Fruit fly (Drosophila melanogaster) whole organism, embryonic: ENCODE data around the gene Sec10.

Source experiments
- Adf1 ChIP-seq: fragments of 200-800 bp; sonication (Bioruptor generic); IDR thresholded peaks from 2 replicates; pipeline ENCODE4 v1.3.6; 2022; ENCODE audit warnings: missing biosample characterization, missing genetic modification characterization
- Antp ChIP-seq: fragments of 200-800 bp; sonication (Bioruptor generic); optimal IDR thresholded peaks from 3 replicates; lab custom pipeline; 2016; ENCODE audit warnings: missing biosample characterization, missing genetic modification characterization
- Bdp1 ChIP-seq: fragments of 200-800 bp; sonication (Bioruptor generic); optimal IDR thresholded peaks from 3 replicates; lab custom pipeline; 2016; ENCODE audit warnings: missing biosample characterization, missing genetic modification characterization
- CG1024 ChIP-seq: fragments of 200-800 bp; sonication (Bioruptor generic); IDR thresholded peaks from 2 replicates; pipeline ENCODE4 v1.3.6; 2022; ENCODE audit warnings: missing biosample characterization, missing genetic modification characterization
- CG10321 ChIP-seq: fragments of 200-800 bp; sonication (Bioruptor generic); IDR thresholded peaks from 2 replicates; pipeline ENCODE4 v1.3.6; 2022; ENCODE audit warnings: missing biosample characterization, missing genetic modification characterization
- CG10366 ChIP-seq: fragments of 200-800 bp; sonication (Bioruptor generic); IDR thresholded peaks from 2 replicates; pipeline ENCODE4 v1.3.6; 2022; ENCODE audit warnings: missing biosample characterization, missing genetic modification characterization
- CG10565 ChIP-seq: fragments of 200-800 bp; sonication (Bioruptor generic); optimal IDR thresholded peaks from 3 replicates; lab custom pipeline; 2016; ENCODE audit warnings: missing biosample characterization, mild to moderate bottlenecking, missing genetic modification characterization
- CG12659 ChIP-seq: fragments of 200-800 bp; sonication (Bioruptor generic); optimal IDR thresholded peaks from 3 replicates; lab custom pipeline; 2017; ENCODE audit warnings: mild to moderate bottlenecking, missing biosample characterization, missing genetic modification reagents, missing genetic modification characterization
- CG13775 ChIP-seq: fragments of 200-800 bp; sonication (Bioruptor generic); optimal IDR thresholded peaks from 3 replicates; lab custom pipeline; 2017; ENCODE audit warnings: missing biosample characterization, mild to moderate bottlenecking, missing genetic modification characterization
- CG14667 ChIP-seq: fragments of 200-800 bp; sonication (Bioruptor generic); IDR thresholded peaks from 2 replicates; pipeline ENCODE4 v1.3.6; 2022; ENCODE audit warnings: missing biosample characterization, missing genetic modification characterization
- CG2889 ChIP-seq: fragments of 200-800 bp; sonication (Bioruptor generic); IDR thresholded peaks from 3 replicates; pipeline ENCODE4 v1.3.6; 2022; ENCODE audit warnings: missing biosample characterization, missing genetic modification characterization
- CG4424 ChIP-seq: fragments of 200-800 bp; sonication (Bioruptor generic); optimal IDR thresholded peaks from 3 replicates; lab custom pipeline; 2016; ENCODE audit warnings: missing biosample characterization, missing genetic modification characterization
- CG6765 ChIP-seq: fragments of 200-800 bp; sonication (Bioruptor generic); optimal IDR thresholded peaks from 3 replicates; lab custom pipeline; 2017; ENCODE audit warnings: missing biosample characterization, mild to moderate bottlenecking, missing genetic modification characterization
- CG7556 ChIP-seq: fragments of 200-800 bp; sonication (Bioruptor generic); optimal IDR thresholded peaks from 2 replicates; lab custom pipeline; 2017; ENCODE audit warnings: missing biosample characterization, mild to moderate bottlenecking, missing genetic modification characterization
- CG8924 ChIP-seq: fragments of 200-800 bp; optimal IDR thresholded peaks from 3 replicates; lab custom pipeline; 2019; ENCODE audit warnings: missing biosample characterization, mild to moderate bottlenecking, missing genetic modification characterization, moderate library complexity
- CG8944 ChIP-seq: fragments of 200-800 bp; sonication (Bioruptor generic); optimal IDR thresholded peaks from 3 replicates; lab custom pipeline; 2016; ENCODE audit warnings: missing biosample characterization, missing genetic modification characterization
- CG9437 ChIP-seq: fragments of 200-800 bp; sonication (Bioruptor generic); optimal IDR thresholded peaks from 2 replicates; lab custom pipeline; 2018; ENCODE audit warnings: missing biosample characterization, mild to moderate bottlenecking, missing genetic modification characterization
- Dip2 ChIP-seq: fragments of 200-800 bp; sonication (Bioruptor generic); IDR thresholded peaks from 2 replicates; pipeline ENCODE4 v1.3.6; 2022; ENCODE audit warnings: missing biosample characterization, missing genetic modification characterization
- GATAe ChIP-seq: fragments of 200-800 bp; sonication (Bioruptor generic); conservative IDR thresholded peaks from 2 replicates; pipeline ENCODE4 v1.3.6; 2022; ENCODE audit warnings: missing biosample characterization, missing genetic modification characterization
- Hr78 ChIP-seq, 2 experiments: fragments of 200-800 bp in 1 of 2; fragments of >200 bp in 1 of 2; sonication (Bioruptor generic) in 1 of 2; optimal IDR thresholded peaks; 2 replicates each; lab custom pipeline; 2017 to 2019; ENCODE audit warnings: missing biosample characterization in 2 of 2, missing genetic modification characterization in 2 of 2, mild to moderate bottlenecking in 1 of 2, moderate library complexity in 1 of 2
- MBD-R2 ChIP-seq: fragments of 200-800 bp; sonication (Bioruptor generic); IDR thresholded peaks from 2 replicates; pipeline ENCODE4 v1.3.6; 2022; ENCODE audit warnings: missing biosample characterization, missing genetic modification characterization
- Max ChIP-seq: fragments of 200-800 bp; sonication (Bioruptor generic); optimal IDR thresholded peaks from 2 replicates; lab custom pipeline; 2016; ENCODE audit warnings: missing biosample characterization, mild to moderate bottlenecking, missing genetic modification characterization
- Med ChIP-seq: fragments of 200-800 bp; sonication (Bioruptor generic); peaks from one replicate; lab custom pipeline; 2016; ENCODE audit warnings: missing biosample characterization, missing genetic modification characterization, mild to moderate bottlenecking, inconsistent platforms, moderate library complexity
- Nf-YB ChIP-seq: fragments of 200-800 bp; sonication (Bioruptor generic); optimal IDR thresholded peaks from 3 replicates; lab custom pipeline; 2019; ENCODE audit warnings: missing biosample characterization, mild to moderate bottlenecking, missing genetic modification characterization, moderate library complexity
- Ravus ChIP-seq: fragments of 200-800 bp; sonication (Bioruptor generic); IDR thresholded peaks from 2 replicates; pipeline ENCODE4 v1.3.6; 2022; ENCODE audit warnings: missing biosample characterization, missing genetic modification characterization
- bab2 ChIP-seq: fragments of 200-800 bp; sonication (Bioruptor generic); optimal IDR thresholded peaks from 2 replicates; lab custom pipeline; 2016; ENCODE audit warnings: missing biosample characterization, missing genetic modification characterization
- bowl ChIP-seq: fragments of 200-800 bp; sonication (Bioruptor generic); IDR thresholded peaks from 2 replicates; pipeline ENCODE4 v1.3.6; 2022; ENCODE audit warnings: missing biosample characterization, missing genetic modification characterization
- bsh ChIP-seq, 2 experiments: fragments of 200-800 bp; sonication (Bioruptor generic); optimal IDR thresholded peaks; 2 replicates each; lab custom pipeline; 2017 to 2018; ENCODE audit warnings: mild to moderate bottlenecking in 2 of 2, missing biosample characterization in 2 of 2, missing genetic modification characterization in 2 of 2, moderate library complexity in 1 of 2
- chif ChIP-seq, 2 experiments: fragments of 200-800 bp; sonication (Bioruptor generic); optimal IDR thresholded peaks; 3 replicates each; lab custom pipeline; 2016; ENCODE audit warnings: missing biosample characterization in 2 of 2, missing genetic modification characterization in 2 of 2
- croc ChIP-seq: fragments of 200-800 bp; sonication (Bioruptor generic); conservative IDR thresholded peaks from 3 replicates; pipeline ENCODE4 v1.3.6; 2022; ENCODE audit warnings: missing biosample characterization, missing genetic modification characterization
- cwo ChIP-seq: fragments of 200-800 bp; sonication (Bioruptor generic); optimal IDR thresholded peaks from 3 replicates; lab custom pipeline; 2017; ENCODE audit warnings: missing biosample characterization, missing genetic modification characterization, mild to moderate bottlenecking, moderate library complexity, missing genetic modification reagents
- fd102C ChIP-seq: fragments of 200-800 bp; sonication (Bioruptor generic); optimal IDR thresholded peaks from 2 replicates; lab custom pipeline; 2018; ENCODE audit warnings: missing biosample characterization, mild to moderate bottlenecking, missing genetic modification characterization, moderate library complexity
- gem ChIP-seq: fragments of 200-800 bp; sonication (Bioruptor generic); optimal IDR thresholded peaks from 2 replicates; lab custom pipeline; 2019; ENCODE audit warnings: missing biosample characterization, mild to moderate bottlenecking, missing genetic modification characterization, moderate library complexity
- gfzf ChIP-seq: fragments of 200-800 bp; sonication (Bioruptor generic); optimal IDR thresholded peaks from 2 replicates; lab custom pipeline; 2016; ENCODE audit warnings: missing biosample characterization, mild to moderate bottlenecking, missing genetic modification characterization, moderate library complexity
- hbn ChIP-seq: fragments of 200-800 bp; sonication (Bioruptor generic); IDR thresholded peaks from 2 replicates; pipeline ENCODE4 v1.3.6; 2022; ENCODE audit warnings: missing biosample characterization, missing genetic modification characterization; ENCODE audit not compliant: partially characterized antibody
- inv ChIP-seq: fragments of 200-800 bp; sonication (Bioruptor generic); IDR thresholded peaks from 2 replicates; pipeline ENCODE4 v1.3.6; 2022; ENCODE audit warnings: missing biosample characterization, missing genetic modification characterization; ENCODE audit not compliant: partially characterized antibody
- klu ChIP-seq: fragments of 200-800 bp; sonication (Bioruptor generic); IDR thresholded peaks from 2 replicates; pipeline ENCODE4 v1.3.6; 2022; ENCODE audit warnings: missing biosample characterization, missing genetic modification characterization
- lab ChIP-seq: fragments of 200-800 bp; sonication (Bioruptor generic); optimal IDR thresholded peaks from 3 replicates; lab custom pipeline; 2017; ENCODE audit warnings: missing biosample characterization, missing genetic modification characterization, mild to moderate bottlenecking, moderate library complexity, missing genetic modification reagents
- lilli ChIP-seq: fragments of 200-800 bp; sonication (Bioruptor generic); optimal IDR thresholded peaks from 3 replicates; lab custom pipeline; 2016; ENCODE audit warnings: missing biosample characterization, missing genetic modification characterization
- lola ChIP-seq, 3 experiments: fragments of >200 bp in 2 of 3; fragments of 200-800 bp in 1 of 3; sonication (Bioruptor generic) in 1 of 3; optimal IDR thresholded peaks; 2 replicates each; lab custom pipeline; 2017 to 2019; ENCODE audit warnings: missing biosample characterization in 3 of 3, missing genetic modification characterization in 3 of 3, mild to moderate bottlenecking in 1 of 3, moderate library complexity in 1 of 3
- lov ChIP-seq, 2 experiments: fragments of 200-800 bp in 1 of 2; fragments of >200 bp in 1 of 2; sonication (Bioruptor generic) in 1 of 2; IDR thresholded peaks in 1 of 2; optimal IDR thresholded peaks in 1 of 2; 2 replicates in 1 of 2; 3 replicates in 1 of 2; pipeline versions ENCODE4 v1.3.6 to Lab custom; 2017 to 2022; ENCODE audit warnings: missing biosample characterization in 1 of 2, missing genetic modification characterization in 1 of 2
- org-1 ChIP-seq: fragments of 200-800 bp; sonication (Bioruptor generic); optimal IDR thresholded peaks from 2 replicates; lab custom pipeline; 2017; ENCODE audit warnings: missing biosample characterization, missing genetic modification characterization
- pum ChIP-seq: fragments of 200-800 bp; sonication (Bioruptor generic); optimal IDR thresholded peaks from 2 replicates; lab custom pipeline; 2016; ENCODE audit warnings: missing biosample characterization, missing genetic modification characterization
- salm ChIP-seq: fragments of 200-800 bp; sonication (Bioruptor generic); optimal IDR thresholded peaks from 2 replicates; lab custom pipeline; 2018; ENCODE audit warnings: missing biosample characterization, mild to moderate bottlenecking, missing genetic modification characterization
- sd ChIP-seq: fragments of 200-800 bp; sonication (Bioruptor generic); optimal IDR thresholded peaks from 3 replicates; lab custom pipeline; 2018; ENCODE audit warnings: missing biosample characterization, mild to moderate bottlenecking, missing genetic modification characterization, moderate library complexity
- sens ChIP-seq: fragments of 200-800 bp; sonication (Bioruptor generic); peaks from one replicate; lab custom pipeline; 2016; ENCODE audit warnings: missing biosample characterization, missing genetic modification characterization
- sug ChIP-seq: fragments of 200-800 bp; optimal IDR thresholded peaks from 2 replicates; lab custom pipeline; 2019; ENCODE audit warnings: missing biosample characterization, mild to moderate bottlenecking, missing genetic modification characterization, moderate library complexity
- trh ChIP-seq: fragments of 200-800 bp; sonication (Bioruptor generic); optimal IDR thresholded peaks from 2 replicates; lab custom pipeline; 2016; ENCODE audit warnings: missing biosample characterization, missing genetic modification characterization

The Sec10 gene

DNA sequence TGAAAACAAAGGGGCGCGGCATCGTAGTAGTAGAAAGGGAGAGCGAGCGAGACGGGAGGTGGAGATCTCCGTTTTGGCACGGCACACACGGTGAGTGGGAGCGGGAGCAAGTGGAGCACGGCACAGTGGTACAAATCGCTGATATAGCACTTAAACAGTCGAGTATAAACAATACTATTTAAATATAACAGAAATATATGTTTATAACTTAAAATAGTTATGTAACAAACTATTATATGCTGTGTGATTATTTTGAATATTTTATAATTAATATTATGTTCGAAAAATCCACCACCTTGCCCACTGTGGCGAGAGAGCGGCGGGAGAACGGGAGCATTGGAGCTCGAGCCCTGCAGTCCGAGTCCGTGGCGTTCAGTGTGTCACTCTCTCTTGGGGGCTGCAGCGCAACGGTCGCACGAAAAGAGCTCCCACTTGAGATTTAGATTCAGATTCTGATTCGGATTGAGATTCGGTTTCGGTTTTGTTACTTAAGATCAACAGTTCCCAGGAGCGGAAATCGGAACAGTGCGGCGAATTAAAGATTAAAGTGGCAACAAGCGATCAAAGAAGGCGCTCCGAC lies 6.5 kb downstream of the Sec10 start, which contains the start of gene Kal1 (continued):
- peak; percentile 78; the same call in 2 of the 3 replicates for TF ChIP-seq CG2889
- peak; percentile 51 for TF ChIP-seq sd (tag; lab: Kevin White, UChicago)
- peak; percentile 90 for TF ChIP-seq croc (GFP tag; lab: Robert Waterston, UW)
- peak; percentile 81 for TF ChIP-seq CG9437 (GFP tag; lab: Kevin White, UChicago)
- peak; percentile 30 for TF ChIP-seq fd102C (GFP tag; lab: Kevin White, UChicago)
- peak; percentile 82 for TF ChIP-seq cwo (GFP tag; lab: Kevin White, UChicago)
- peak; percentile 96 for TF ChIP-seq lab (GFP tag; lab: Kevin White, UChicago)
- 0 out of 2 replicates have a peak, but pooled peaks have one; percentile 20 for TF ChIP-seq GATAe (GFP tag; lab: Robert Waterston, UW)
- TF ChIP-seq CG12659 (GFP tag; lab: Kevin White, UChicago): peak; percentile 92
- peak; percentile 88 for TF ChIP-seq Med (GFP tag; lab: Kevin White, UChicago)
- TF ChIP-seq Dip2 (GFP tag; lab: Robert Waterston, UW): peak; percentile 54; the same call in 1 of the 2 replicates
- TF ChIP-seq gfzf (GFP tag; lab: Kevin White, UChicago): no peak
- TF ChIP-seq CG14667 (GFP tag; lab: Robert Waterston, UW): peak; percentile 81
- peak; percentile 34 for TF ChIP-seq pum (GFP tag; lab: Kevin White, UChicago)
- peak; percentile 95 for TF ChIP-seq CG8924 (tag; lab: Kevin White, UChicago)
- TF ChIP-seq CG10565: peak; percentile 5
- peak; percentile 89 for TF ChIP-seq CG1024 (GFP tag; lab: Robert Waterston, UW)
- peak; percentile 6 to 9 for TF ChIP-seq chif (GFP tag; optimal IDR thresholded peaks at IDR 0.05; lab: Kevin White, UChicago)
- peak; percentile 74 for TF ChIP-seq CG6765 (GFP tag; lab: Kevin White, UChicago)
- no peak for TF ChIP-seq inv (GFP tag; lab: Robert Waterston, UW)
- TF ChIP-seq Antp (GFP tag; lab: Kevin White, UChicago): no peak
- peak; percentile 85 for TF ChIP-seq bowl (GFP tag; lab: Robert Waterston, UW)
- TF ChIP-seq sens (GFP tag; lab: Kevin White, UChicago): peak; percentile 96
- peak in 1 of 3 experiments; percentile 90 for TF ChIP-seq lola (GFP tag; optimal IDR thresholded peaks at IDR 0.05; lab: Kevin White, UChicago)
- peak; percentile 92 for TF ChIP-seq CG10366 (GFP tag; lab: Robert Waterston, UW)
- peak; percentile 54 for TF ChIP-seq sug (tag; lab: Kevin White, UChicago)
- peak in 1 of 2 experiments; percentile 82 for TF ChIP-seq Hr78 (GFP tag; optimal IDR thresholded peaks at IDR 0.05; lab: Kevin White, UChicago)
- TF ChIP-seq Ravus (GFP tag; lab: Robert Waterston, UW): peak; percentile 67; the same call in 1 of the 2 replicates
- TF ChIP-seq Max (GFP tag; lab: Kevin White, UChicago): peak; percentile 74
- TF ChIP-seq Bdp1: no peak
- peak; percentile 49 for TF ChIP-seq klu (GFP tag; lab: Robert Waterston, UW)
- TF ChIP-seq org-1 (GFP tag; lab: Kevin White, UChicago): peak; percentile 90
- TF ChIP-seq salm: peak; percentile 94
- no peak for TF ChIP-seq CG8944 (GFP tag; lab: Kevin White, UChicago)
- TF ChIP-seq gem (tag; lab: Kevin White, UChicago): peak; percentile 96
- TF ChIP-seq lilli (GFP tag; lab: Kevin White, UChicago): peak; percentile 52
- TF ChIP-seq CG10321: peak; percentile 55; the same call in 1 of the 2 replicates
- peak; percentile 82 for TF ChIP-seq Nf-YB (GFP tag; lab: Kevin White, UChicago)
- peak; percentile 39 for TF ChIP-seq Adf1 (GFP tag; lab: Robert Waterston, UW)
- TF ChIP-seq MBD-R2: peak; percentile 58
- peak; percentile 98 for TF ChIP-seq bsh (GFP tag; optimal IDR thresholded peaks at IDR 0.05; lab: Kevin White, UChicago)
- peak; percentile 52 for TF ChIP-seq trh
- peak; percentile 92 for TF ChIP-seq CG4424
- TF ChIP-seq lov (optimal IDR thresholded peaks at IDR 0.05; lab: Kevin White, UChicago): no peak
- TF ChIP-seq lov (GFP tag; IDR thresholded peaks at IDR 0.05; lab: Robert Waterston, UW): peak; percentile 90
- peak; percentile 94 for TF ChIP-seq CG7556 (GFP tag; lab: Kevin White, UChicago)
- TF ChIP-seq CG13775 (GFP tag; lab: Kevin White, UChicago): peak; percentile 85
- TF ChIP-seq bab2 (GFP tag; lab: Kevin White, UChicago): peak; percentile 24
- no peak for TF ChIP-seq hbn (GFP tag; lab: Robert Waterston, UW)
